Fruit fly (Drosophila melanogaster): ENCODE measurements around the gene IFT57.

dm6 chr2L:3557471-3557870 lies 26.9 kb downstream of the IFT57 start:
- TF ChIP-seq Sin3A (optimal IDR thresholded peaks at IDR 0.05) (no peak), psq (optimal IDR thresholded peaks at IDR 0.05) (no peak), insv (optimal IDR thresholded peaks at IDR 0.05) (no peak), Myc (optimal IDR thresholded peaks at IDR 0.05) (no peak), h (optimal IDR thresholded peaks at IDR 0.05) (no peak)
